Worm (Caenorhabditis elegans) whole organism, late embryonic: ENCODE data around the gene unc-27.

Source experiments
- C08G9.2 ChIP-seq: sonication (generic microtip); optimal IDR thresholded peaks from 2 replicates; lab custom pipeline; 2016; ENCODE audit warnings: mild to moderate bottlenecking, missing genetic modification characterization, moderate library complexity, missing compliant biosample characterization
- C38D4.7 ChIP-seq: fragments of 200-800 bp; sonication (Bioruptor generic); optimal IDR thresholded peaks from 2 replicates; lab custom pipeline; 2018; ENCODE audit warnings: mild to moderate bottlenecking, missing genetic modification characterization, moderate library complexity, missing compliant biosample characterization
- F13H6.1 ChIP-seq: sonication (generic microtip); optimal IDR thresholded peaks from 2 replicates; lab custom pipeline; 2016; ENCODE audit warnings: missing genetic modification characterization, missing compliant biosample characterization
- K02D7.2 ChIP-seq: sonication (generic microtip); optimal IDR thresholded peaks from 2 replicates; lab custom pipeline; 2017; ENCODE audit warnings: mild to moderate bottlenecking, missing genetic modification characterization, missing compliant biosample characterization
- K09A11.1 ChIP-seq: sonication (generic microtip); optimal IDR thresholded peaks from 2 replicates; lab custom pipeline; 2017; ENCODE audit warnings: antibody characterized with exemption, mild to moderate bottlenecking, missing genetic modification characterization, missing compliant biosample characterization; ENCODE audit not compliant: insufficient read depth
- ama-1 ChIP-seq: fragments of 150-350 bp; optimal IDR thresholded peaks from 2 replicates; lab custom pipeline; 2014
- ceh-18 ChIP-seq: sonication (generic microtip); optimal IDR thresholded peaks from 2 replicates; lab custom pipeline; 2016; ENCODE audit warnings: missing genetic modification characterization, missing compliant biosample characterization
- ceh-2 ChIP-seq: sonication (generic microtip); optimal IDR thresholded peaks from 2 replicates; lab custom pipeline; 2016; ENCODE audit warnings: missing genotype, missing genetic modification characterization, missing compliant biosample characterization
- ceh-24 ChIP-seq: sonication (generic microtip); optimal IDR thresholded peaks from 2 replicates; lab custom pipeline; 2016; ENCODE audit warnings: mild to moderate bottlenecking, missing genetic modification characterization, missing compliant biosample characterization
- ceh-31 ChIP-seq: sonication (generic microtip); optimal IDR thresholded peaks from 2 replicates; lab custom pipeline; 2016; ENCODE audit warnings: missing genetic modification characterization, missing compliant biosample characterization
- ceh-34 ChIP-seq: sonication (generic microtip); optimal IDR thresholded peaks from 2 replicates; lab custom pipeline; 2016; ENCODE audit warnings: mild to moderate bottlenecking, missing genetic modification characterization, missing compliant biosample characterization
- ceh-6 ChIP-seq: fragments of 200-800 bp; sonication (Bioruptor generic); optimal IDR thresholded peaks from 2 replicates; lab custom pipeline; 2018; ENCODE audit warnings: mild to moderate bottlenecking, missing genetic modification characterization, missing compliant biosample characterization
- ceh-9 ChIP-seq: sonication (generic microtip); optimal IDR thresholded peaks from 2 replicates; lab custom pipeline; 2016; ENCODE audit warnings: mild to moderate bottlenecking, missing genetic modification characterization, inconsistent platforms, missing compliant biosample characterization
- che-1 ChIP-seq: sonication (generic microtip); optimal IDR thresholded peaks from 2 replicates; lab custom pipeline; 2016; ENCODE audit warnings: mild to moderate bottlenecking, missing genetic modification characterization, missing compliant biosample characterization
- dmd-4 ChIP-seq: sonication (generic microtip); optimal IDR thresholded peaks from 2 replicates; lab custom pipeline; 2016; ENCODE audit warnings: borderline replicate concordance, missing genetic modification characterization, missing compliant biosample characterization
- elt-2 ChIP-seq: sonication (generic microtip); optimal IDR thresholded peaks from 2 replicates; lab custom pipeline; 2016; ENCODE audit warnings: missing genetic modification reagents, missing genetic modification characterization, missing compliant biosample characterization
- elt-4 ChIP-seq: sonication (generic microtip); optimal IDR thresholded peaks from 2 replicates; lab custom pipeline; 2016; ENCODE audit warnings: missing genetic modification characterization, missing compliant biosample characterization
- eyg-1 ChIP-seq: sonication (generic microtip); optimal IDR thresholded peaks from 2 replicates; lab custom pipeline; 2016; ENCODE audit warnings: missing genotype, missing genetic modification characterization, missing compliant biosample characterization
- fkh-6 ChIP-seq: sonication (generic microtip); optimal IDR thresholded peaks from 2 replicates; lab custom pipeline; 2016; ENCODE audit warnings: missing genetic modification characterization, missing compliant biosample characterization
- gmeb-2 ChIP-seq: sonication (generic microtip); optimal IDR thresholded peaks from 2 replicates; lab custom pipeline; 2016; ENCODE audit warnings: missing genetic modification characterization, inconsistent platforms, missing compliant biosample characterization
- hlh-13 ChIP-seq: fragments of 200-800 bp; sonication (Bioruptor generic); optimal IDR thresholded peaks from 2 replicates; lab custom pipeline; 2018; ENCODE audit warnings: mild to moderate bottlenecking, missing genetic modification characterization, missing compliant biosample characterization
- hlh-30 ChIP-seq: sonication (generic microtip); optimal IDR thresholded peaks from 2 replicates; lab custom pipeline; 2017; ENCODE audit warnings: antibody characterized with exemption, missing genetic modification characterization, missing compliant biosample characterization; ENCODE audit not compliant: insufficient read depth
- hlh-6 ChIP-seq: sonication (generic microtip); optimal IDR thresholded peaks from 2 replicates; lab custom pipeline; 2016; ENCODE audit warnings: missing genotype, missing genetic modification characterization, missing compliant biosample characterization
- mec-3 ChIP-seq: sonication (generic microtip); optimal IDR thresholded peaks from 2 replicates; lab custom pipeline; 2016; ENCODE audit warnings: borderline replicate concordance, missing genetic modification characterization, missing compliant biosample characterization
- npax-4 ChIP-seq: sonication (generic microtip); optimal IDR thresholded peaks from 2 replicates; lab custom pipeline; 2016; ENCODE audit warnings: missing genetic modification characterization, missing compliant biosample characterization
- odd-2 ChIP-seq: sonication (generic microtip); optimal IDR thresholded peaks from 2 replicates; lab custom pipeline; 2017; ENCODE audit warnings: antibody characterized with exemption, mild to moderate bottlenecking, missing genetic modification characterization, missing compliant biosample characterization
- pag-3 ChIP-seq: sonication (generic microtip); optimal IDR thresholded peaks from 2 replicates; lab custom pipeline; 2016; ENCODE audit warnings: missing compliant biosample characterization, missing genetic modification characterization, borderline replicate concordance
- pha-4 ChIP-seq: fragments of 150-350 bp; optimal IDR thresholded peaks from 2 replicates; lab custom pipeline; 2018; ENCODE audit warnings: missing biosample characterization, missing genetic modification reagents, missing genetic modification characterization
- pqm-1 ChIP-seq: sonication (generic microtip); optimal IDR thresholded peaks from 2 replicates; lab custom pipeline; 2016; ENCODE audit warnings: missing genetic modification characterization, missing compliant biosample characterization
- pros-1 ChIP-seq: fragments of 150-350 bp; optimal IDR thresholded peaks from 2 replicates; lab custom pipeline; 2014; ENCODE audit warnings: missing biosample characterization, missing genetic modification reagents, missing genetic modification characterization
- ref-2 ChIP-seq: sonication (generic microtip); optimal IDR thresholded peaks from 2 replicates; lab custom pipeline; 2016; ENCODE audit warnings: missing genetic modification characterization, missing compliant biosample characterization
- sdc-2 ChIP-seq: sonication (generic microtip); optimal IDR thresholded peaks from 2 replicates; lab custom pipeline; 2016; ENCODE audit warnings: missing genotype, missing genetic modification characterization, missing compliant biosample characterization
- sox-4 ChIP-seq: sonication (generic microtip); optimal IDR thresholded peaks from 2 replicates; lab custom pipeline; 2017; ENCODE audit warnings: mild to moderate bottlenecking, missing genetic modification characterization, inconsistent platforms, missing compliant biosample characterization
- syd-9 ChIP-seq: sonication (generic microtip); optimal IDR thresholded peaks from 2 replicates; lab custom pipeline; 2016; ENCODE audit warnings: mild to moderate bottlenecking, missing genetic modification characterization, moderate library complexity, missing compliant biosample characterization
- ttx-3 ChIP-seq: sonication (generic microtip); optimal IDR thresholded peaks from 2 replicates; lab custom pipeline; 2016; ENCODE audit warnings: missing genetic modification reagents, missing genetic modification characterization, missing compliant biosample characterization
- unc-55 ChIP-seq: sonication (generic microtip); optimal IDR thresholded peaks from 2 replicates; lab custom pipeline; 2017; ENCODE audit warnings: missing biosample characterization, missing genetic modification reagents, missing genetic modification characterization
- ztf-16 ChIP-seq: sonication (generic microtip); optimal IDR thresholded peaks from 2 replicates; lab custom pipeline; 2017; ENCODE audit warnings: missing genetic modification characterization, missing compliant biosample characterization

unc-27 gene

ce11 chrX:8810908-8811307, 21.7 kb downstream of the unc-27 start, which contains the start of gene R04E5.9 (continued):
- TF ChIP-seq ttx-3, result peak; percentile 17
- no peak for TF ChIP-seq hlh-13 (GFP tag; lab: Kevin White, UChicago)
- no peak for TF ChIP-seq ceh-24 (tag; lab: Kevin White, UChicago)
- TF ChIP-seq ceh-18, result peak; percentile 75
- peak; percentile 86 for TF ChIP-seq ceh-31 (tag; lab: Kevin White, UChicago)
- TF ChIP-seq dmd-4 (tag; lab: Kevin White, UChicago), result peak; percentile 30
- TF ChIP-seq pha-4, result no peak
- TF ChIP-seq npax-4 (tag; lab: Kevin White, UChicago), result no peak
- TF ChIP-seq elt-2 (tag; lab: Kevin White, UChicago), result peak; percentile 65
- TF ChIP-seq elt-4, result no peak
- TF ChIP-seq ceh-34 (tag; lab: Kevin White, UChicago), result peak; percentile 76
- peak; percentile 82 for TF ChIP-seq hlh-30 (tag; lab: Kevin White, UChicago)
- TF ChIP-seq ceh-2, result peak; percentile 63
- TF ChIP-seq syd-9 (tag; lab: Kevin White, UChicago), result peak; percentile 42
- TF ChIP-seq pros-1 (tag; lab: Kevin White, UChicago), result peak; percentile 75
- peak; percentile 87 for TF ChIP-seq sdc-2 (tag; lab: Kevin White, UChicago)
- peak; percentile 23 for TF ChIP-seq ztf-16 (tag; lab: Kevin White, UChicago)
- peak; percentile 87 for TF ChIP-seq ref-2
- TF ChIP-seq F13H6.1, result peak; percentile 54

ce11 chrX:8811916-8812315, 22.7 kb downstream of the unc-27 start, which contains the start of gene cnnm-2:
Gene cnnm-2, plus strand, starts transcription at chrX:8812105.
- TF ChIP-seq elt-2 (tag; lab: Kevin White, UChicago) (peak; percentile 86), odd-2 (tag; lab: Kevin White, UChicago) (no peak), mec-3 (tag; lab: Kevin White, UChicago) (no peak)
- TF ChIP-seq, all 69 proteins: peak for 1

- peak; percentile 3 for TF ChIP-seq fkh-6 (tag; lab: Kevin White, UChicago)
- peak; percentile 33 for TF ChIP-seq gmeb-2
- TF ChIP-seq sox-4 (tag; lab: Kevin White, UChicago), result peak; percentile 26
- no peak for TF ChIP-seq hlh-6 (tag; lab: Kevin White, UChicago)
- peak; percentile 11 for TF ChIP-seq C38D4.7
- TF ChIP-seq ceh-6 (GFP tag; lab: Kevin White, UChicago), result peak; percentile 48
- TF ChIP-seq eyg-1, result no peak
- peak; percentile 54 for TF ChIP-seq che-1
- TF ChIP-seq ceh-34 (tag; lab: Kevin White, UChicago), result peak; percentile 27
- TF ChIP-seq ref-2, result peak; percentile 29
- TF ChIP-seq elt-2 (tag; lab: Kevin White, UChicago), result peak; percentile 66
Observed at ce11 chrX:8817929-8818328, 28.7 kb downstream of the unc-27 start.

ce11 chrX:8819815-8820415, 30.7 kb downstream of the unc-27 start:
- TF ChIP-seq che-1 (no peak), K02D7.2 (tag; lab: Kevin White, UChicago) (no peak), ceh-9 (tag; lab: Kevin White, UChicago) (no peak), K09A11.1 (tag; lab: Kevin White, UChicago) (no peak), gmeb-2 (no peak), fkh-6 (tag; lab: Kevin White, UChicago) (no peak), elt-2 (tag; lab: Kevin White, UChicago) (no peak), npax-4 (tag; lab: Kevin White, UChicago) (no peak), C08G9.2 (tag; lab: Kevin White, UChicago) (no peak), ama-1 (lab: Kevin White, UChicago) (no peak), pag-3 (no peak), F13H6.1 (no peak), mec-3 (tag; lab: Kevin White, UChicago) (no peak), pqm-1 (no peak), unc-55 (no peak)
